Worm (Caenorhabditis elegans): ENCODE results near the gene F44E5.2.
A peak's percentile ranks its signal among the peaks of the same experiment; 100 is the strongest.

F44E5.2 gene

DNA sequence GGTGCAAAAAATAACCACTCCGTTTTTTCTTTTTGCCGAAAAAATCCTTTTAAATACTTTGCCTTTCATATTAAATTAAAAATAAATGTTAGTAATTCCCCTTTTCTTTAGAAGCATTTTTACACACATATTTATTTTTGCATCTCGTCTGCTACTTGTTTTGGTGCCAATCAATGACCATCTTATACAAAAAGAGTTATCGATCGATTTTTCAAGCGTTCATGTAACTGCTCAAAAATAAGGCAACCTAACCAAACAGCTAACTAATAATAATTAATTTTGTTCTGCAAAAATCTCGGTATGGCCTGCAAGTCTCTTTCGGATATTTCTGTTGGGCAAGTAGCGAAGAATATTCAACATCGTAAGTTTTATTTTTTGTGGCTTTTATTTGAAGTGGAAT is at the start of gene F44E5.2:
Gene F44E5.2 (plus strand): TSS at position 301 of the 400 bp plus-strand sequence.
- no peak for TF ChIP-seq W03F9.2 (tag; optimal IDR thresholded peaks at IDR 0.05)
- TF ChIP-seq him-1 (tag; optimal IDR thresholded peaks at IDR 0.05): no peak
- TF ChIP-seq dao-5 (tag; optimal IDR thresholded peaks at IDR 0.05): no peak

DNA sequence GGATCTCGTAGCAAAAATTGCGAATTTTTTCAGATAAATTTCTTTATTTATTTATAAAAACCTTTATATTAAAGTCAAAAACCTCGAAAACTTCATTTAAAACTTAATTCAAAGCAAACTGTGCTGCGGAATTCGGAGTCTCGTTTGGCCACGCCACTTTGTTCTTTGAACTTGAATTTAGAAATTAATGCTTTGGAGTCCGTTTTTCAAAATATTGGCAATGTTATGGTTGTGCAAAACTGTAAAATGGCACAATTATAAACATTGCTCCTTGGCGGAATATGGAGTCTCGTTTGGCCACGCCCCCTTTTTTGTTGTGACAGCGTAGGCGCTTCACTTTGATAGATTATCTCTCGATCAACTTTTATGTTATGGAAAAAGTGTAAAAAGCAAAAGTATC is 47.0 kb upstream of the F44E5.2 start:
- TF ChIP-seq him-1 (tag; optimal IDR thresholded peaks at IDR 0.05) (no peak), W03F9.2 (tag; optimal IDR thresholded peaks at IDR 0.05) (no peak), dao-5 (tag; optimal IDR thresholded peaks at IDR 0.05) (no peak)

- TF ChIP-seq him-1 (tag; optimal IDR thresholded peaks at IDR 0.05) (no peak), dao-5 (tag; optimal IDR thresholded peaks at IDR 0.05) (no peak), W03F9.2 (tag; optimal IDR thresholded peaks at IDR 0.05) (no peak)
Observed at ce11 chrII:11720102-11720501, 46.5 kb upstream of the F44E5.2 start, which contains the start of gene F13D12.3. Gene F13D12.3 (plus strand): TSS chrII:11720402.

- TF ChIP-seq him-1 (tag; optimal IDR thresholded peaks at IDR 0.05): no peak
Observed at ce11 chrII:11720819-11721218, 45.8 kb upstream of the F44E5.2 start.

DNA sequence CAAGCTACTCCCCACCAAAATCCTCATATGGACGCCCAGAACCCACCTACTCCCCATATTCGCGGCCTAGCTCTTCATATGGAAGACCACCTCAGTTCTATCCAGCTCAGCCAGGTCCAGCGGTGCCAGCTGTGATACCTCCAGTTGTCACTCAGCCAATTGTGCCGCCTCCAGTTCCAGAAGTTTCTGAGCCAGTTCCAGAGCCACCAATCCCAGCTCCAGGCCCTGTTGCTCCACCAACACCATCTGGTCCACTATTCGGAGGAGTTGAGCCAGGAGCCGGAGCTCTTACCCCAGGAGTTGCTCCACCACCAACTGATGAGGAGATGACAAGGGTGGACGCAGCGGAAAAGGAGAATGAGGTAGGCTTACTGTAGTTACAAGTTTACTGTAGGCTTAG is 45.0 kb upstream of the F44E5.2 start:
- TF ChIP-seq W03F9.2 (tag; optimal IDR thresholded peaks at IDR 0.05): no peak
- no peak for TF ChIP-seq dao-5 (tag; optimal IDR thresholded peaks at IDR 0.05)
- TF ChIP-seq him-1 (tag; optimal IDR thresholded peaks at IDR 0.05): no peak

- no peak for TF ChIP-seq dao-5 (tag; optimal IDR thresholded peaks at IDR 0.05)
- TF ChIP-seq him-1 (tag; optimal IDR thresholded peaks at IDR 0.05): no peak
- no peak for TF ChIP-seq W03F9.2 (tag; optimal IDR thresholded peaks at IDR 0.05)
Observed at ce11 chrII:11722164-11722563, 44.4 kb upstream of the F44E5.2 start.

ce11 chrII:11723904-11724303 is 42.7 kb upstream of the F44E5.2 start, which contains the start of gene ldh-1:
Gene ldh-1 (plus strand): TSS chrII:11724204.
- TF ChIP-seq dao-5 (tag; optimal IDR thresholded peaks at IDR 0.05): no peak
- TF ChIP-seq W03F9.2 (tag; optimal IDR thresholded peaks at IDR 0.05): no peak
- no peak for TF ChIP-seq him-1 (tag; optimal IDR thresholded peaks at IDR 0.05)

DNA sequence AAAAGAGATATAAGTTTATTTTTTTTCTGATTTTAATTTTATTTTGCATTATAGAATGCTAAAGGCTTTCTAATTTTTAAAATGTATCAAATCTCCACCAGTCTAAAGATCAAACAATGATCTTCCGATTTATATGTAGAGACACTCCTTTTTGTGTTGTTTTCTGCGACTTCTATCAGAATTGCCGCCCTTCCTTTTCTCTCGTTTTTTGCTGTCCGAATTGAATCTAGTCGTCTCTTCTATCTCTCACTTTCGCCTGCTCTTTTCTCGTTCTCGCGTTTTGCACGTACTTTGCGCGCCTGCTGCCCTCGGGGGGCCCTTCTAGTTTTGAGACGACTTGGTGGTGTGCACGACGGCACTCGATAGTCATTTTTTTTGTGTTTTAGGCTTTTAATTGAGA is 42.2 kb upstream of the F44E5.2 start:
- TF ChIP-seq dao-5 (tag; optimal IDR thresholded peaks at IDR 0.05) (no peak), W03F9.2 (tag; optimal IDR thresholded peaks at IDR 0.05) (no peak), him-1 (tag; optimal IDR thresholded peaks at IDR 0.05) (no peak)

DNA sequence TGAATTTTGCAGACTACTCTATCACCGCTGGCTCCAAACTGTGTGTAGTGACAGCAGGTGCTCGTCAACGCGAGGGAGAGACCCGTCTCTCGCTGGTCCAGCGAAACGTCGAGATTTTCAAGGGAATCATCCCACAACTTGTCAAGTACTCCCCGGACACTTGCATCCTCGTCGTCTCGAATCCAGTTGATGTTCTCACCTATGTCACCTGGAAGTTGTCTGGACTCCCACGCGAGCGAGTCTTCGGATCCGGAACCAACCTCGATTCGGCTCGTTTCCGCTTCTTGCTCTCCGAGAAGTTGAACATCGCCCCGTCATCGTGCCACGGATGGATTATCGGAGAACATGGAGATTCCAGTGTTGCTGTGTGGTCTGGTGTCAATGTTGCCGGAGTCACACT is 41.0 kb upstream of the F44E5.2 start:
- no peak for TF ChIP-seq him-1 (tag; optimal IDR thresholded peaks at IDR 0.05)
- no peak for TF ChIP-seq dao-5 (tag; optimal IDR thresholded peaks at IDR 0.05)
- no peak for TF ChIP-seq W03F9.2 (tag; optimal IDR thresholded peaks at IDR 0.05)

- peak; percentile 38 for TF ChIP-seq W03F9.2 (tag; optimal IDR thresholded peaks at IDR 0.05)
- TF ChIP-seq him-1 (tag; optimal IDR thresholded peaks at IDR 0.05): no peak
- TF ChIP-seq dao-5 (tag; optimal IDR thresholded peaks at IDR 0.05): no peak
Observed at ce11 chrII:11726470-11727106, 40.0 kb upstream of the F44E5.2 start, which contains the start of gene F13D12.5. Gene F13D12.5 (plus strand): TSS chrII:11726814.

DNA sequence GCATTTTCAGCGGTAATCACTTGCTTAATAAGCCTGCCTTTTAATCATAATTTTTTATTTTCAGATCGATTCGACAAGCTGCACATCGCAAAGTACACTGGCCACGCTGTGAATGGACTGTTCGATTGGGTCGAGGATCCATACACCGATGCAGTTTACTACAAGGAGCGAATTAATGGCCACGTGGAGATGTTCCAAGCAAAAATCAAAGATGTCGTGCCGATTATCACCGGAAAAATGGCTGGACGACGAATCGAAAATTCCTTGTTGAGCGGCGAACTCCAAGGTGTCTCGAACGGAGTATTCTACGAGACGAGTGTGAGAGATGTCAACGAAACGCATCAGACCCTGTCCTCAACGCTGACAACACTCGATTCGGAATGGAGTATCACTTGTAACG is 39.1 kb upstream of the F44E5.2 start:
- TF ChIP-seq W03F9.2 (tag; optimal IDR thresholded peaks at IDR 0.05) (no peak), dao-5 (tag; optimal IDR thresholded peaks at IDR 0.05) (no peak), him-1 (tag; optimal IDR thresholded peaks at IDR 0.05) (no peak)

ce11 chrII:11728545-11729105 is 37.9 kb upstream of the F44E5.2 start, which contains the start of gene alh-8:
Gene alh-8 (plus strand): TSS chrII:11729055.
- TF ChIP-seq dao-5 (tag; optimal IDR thresholded peaks at IDR 0.05) (no peak), him-1 (tag; optimal IDR thresholded peaks at IDR 0.05) (no peak), W03F9.2 (tag; optimal IDR thresholded peaks at IDR 0.05) (no peak)

DNA sequence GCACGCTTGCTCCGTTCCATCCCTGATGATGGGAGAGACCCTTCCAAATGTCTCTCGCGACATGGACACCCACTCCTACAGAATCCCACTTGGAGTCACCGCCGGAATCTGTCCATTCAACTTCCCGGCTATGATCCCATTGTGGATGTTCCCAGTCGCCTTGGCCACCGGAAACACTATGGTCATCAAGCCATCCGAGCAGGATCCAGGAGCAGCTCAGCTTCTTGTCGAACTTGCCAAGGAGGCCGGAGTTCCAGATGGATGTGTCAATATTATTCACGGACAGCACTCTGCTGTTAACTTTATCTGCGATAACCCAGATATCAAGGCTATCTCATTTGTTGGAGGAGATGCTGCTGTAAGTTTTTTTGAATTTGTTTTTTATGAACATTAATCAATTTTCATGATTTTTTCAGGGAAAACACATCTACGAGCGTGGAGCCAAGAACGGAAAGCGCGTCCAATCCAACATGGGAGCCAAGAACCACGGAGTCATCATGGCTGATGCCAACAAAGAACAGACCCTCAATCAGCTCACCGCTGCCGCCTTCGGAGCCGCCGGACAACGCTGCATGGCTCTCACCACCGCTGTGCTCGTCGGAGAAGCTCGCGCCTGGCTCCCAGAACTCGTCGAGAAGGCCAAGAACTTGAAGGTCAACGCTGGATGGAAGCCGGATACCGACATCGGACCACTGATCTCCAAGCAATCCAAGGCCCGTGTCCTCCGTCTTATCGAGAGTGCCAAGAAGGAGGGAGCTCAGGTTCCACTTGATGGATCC is 36.6 kb upstream of the F44E5.2 start:
- TF ChIP-seq dao-5 (tag; optimal IDR thresholded peaks at IDR 0.05) (no peak), W03F9.2 (tag; optimal IDR thresholded peaks at IDR 0.05) (no peak), him-1 (tag; optimal IDR thresholded peaks at IDR 0.05) (no peak)

DNA sequence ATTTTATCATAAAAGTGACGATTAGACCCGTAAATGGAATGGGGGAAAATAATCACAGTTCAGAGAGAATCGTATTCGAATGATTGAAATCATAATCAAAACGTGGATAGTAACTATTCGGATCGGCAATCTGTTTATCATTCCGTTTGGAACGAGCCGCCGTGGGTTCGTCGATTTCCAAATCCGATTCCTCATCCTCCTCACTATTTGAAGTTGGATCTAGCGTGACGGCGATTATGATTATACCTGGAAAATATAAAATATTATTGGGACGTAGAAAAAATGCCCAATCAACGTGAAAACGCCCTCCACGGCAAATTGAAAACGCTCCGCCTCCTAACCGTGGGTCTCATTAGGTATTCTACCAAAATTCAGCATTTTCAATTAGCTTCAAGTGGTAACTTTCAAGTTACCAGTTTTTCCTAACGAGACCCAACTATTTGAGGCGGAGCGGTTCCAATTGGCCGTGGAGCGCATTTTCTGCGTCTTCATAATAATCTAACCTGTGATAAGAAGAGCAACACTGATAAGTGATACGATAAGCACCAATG is 35.3 kb upstream of the F44E5.2 start:
- TF ChIP-seq dao-5 (tag; optimal IDR thresholded peaks at IDR 0.05): no peak
- no peak for TF ChIP-seq him-1 (tag; optimal IDR thresholded peaks at IDR 0.05)
- TF ChIP-seq W03F9.2 (tag; optimal IDR thresholded peaks at IDR 0.05): no peak
